Worm (Caenorhabditis elegans) whole organism, late embryonic: ENCODE data around the gene ubh-3.

Experiments
- elt-4 ChIP-seq: sonication (generic microtip); optimal IDR thresholded peaks from 2 replicates; lab custom pipeline; 2016; ENCODE audit warnings: missing genetic modification characterization, missing compliant biosample characterization
- hlh-15 ChIP-seq: sonication (generic microtip); optimal IDR thresholded peaks from 2 replicates; lab custom pipeline; 2016; ENCODE audit warnings: missing genetic modification characterization, missing compliant biosample characterization
- lim-6 ChIP-seq: sonication (generic microtip); optimal IDR thresholded peaks from 2 replicates; lab custom pipeline; 2016; ENCODE audit warnings: missing genetic modification characterization, missing compliant biosample characterization

ce11 chrV:6496611-6497158 is 11.9 kb downstream of the ubh-3 start, which contains the start of gene dgtr-1:
- TF ChIP-seq elt-4 (tag; lab: Kevin White, UChicago) (no peak), hlh-15 (tag; lab: Kevin White, UChicago) (no peak), lim-6 (tag; lab: Kevin White, UChicago) (no peak)
